Worm (Caenorhabditis elegans) whole organism, L2 larva: ENCODE measurements around the gene ZK892.3.

ENCODE experiments used
- C34F6.9 ChIP-seq: fragments of 150-350 bp; optimal IDR thresholded peaks from 2 replicates; lab custom pipeline; 2014; ENCODE audit warnings: missing biosample characterization, missing genetic modification characterization
- ZK546.5 ChIP-seq: sonication (generic microtip); optimal IDR thresholded peaks from 2 replicates; lab custom pipeline; 2017; ENCODE audit warnings: missing biosample characterization, missing genetic modification characterization
- ama-1 ChIP-seq: fragments of 150-350 bp; optimal IDR thresholded peaks from 2 replicates; lab custom pipeline; 2018; ENCODE audit warnings: inconsistent platforms
- ceh-16 ChIP-seq: fragments of 150-350 bp; optimal IDR thresholded peaks from 2 replicates; lab custom pipeline; 2014; ENCODE audit warnings: missing biosample characterization, missing genetic modification characterization
- egl-27 ChIP-seq: sonication (generic microtip); optimal IDR thresholded peaks from 3 replicates; lab custom pipeline; 2017; ENCODE audit warnings: missing biosample characterization, missing genetic modification reagents, missing genetic modification characterization
- nhr-11 ChIP-seq: fragments of 150-350 bp; optimal IDR thresholded peaks from 2 replicates; lab custom pipeline; 2014; ENCODE audit warnings: missing biosample characterization, missing genetic modification characterization
- nhr-129 ChIP-seq: fragments of 150-350 bp; optimal IDR thresholded peaks from 2 replicates; lab custom pipeline; 2014; ENCODE audit warnings: missing biosample characterization, missing genetic modification characterization
- nhr-23 ChIP-seq: fragments of 150-350 bp; optimal IDR thresholded peaks from 2 replicates; lab custom pipeline; 2014; ENCODE audit warnings: missing biosample characterization, missing genetic modification reagents, missing genetic modification characterization
- skn-1 ChIP-seq: sonication (generic microtip); optimal IDR thresholded peaks from 2 replicates; lab custom pipeline; 2017; ENCODE audit warnings: missing biosample characterization, missing genetic modification characterization
- zag-1 ChIP-seq: fragments of 150-350 bp; optimal IDR thresholded peaks from 2 replicates; lab custom pipeline; 2014; ENCODE audit warnings: missing biosample characterization, missing genetic modification characterization
- ztf-4 ChIP-seq: fragments of 150-350 bp; optimal IDR thresholded peaks from 2 replicates; lab custom pipeline; 2014; ENCODE audit warnings: missing biosample characterization, missing genetic modification characterization

DNA sequence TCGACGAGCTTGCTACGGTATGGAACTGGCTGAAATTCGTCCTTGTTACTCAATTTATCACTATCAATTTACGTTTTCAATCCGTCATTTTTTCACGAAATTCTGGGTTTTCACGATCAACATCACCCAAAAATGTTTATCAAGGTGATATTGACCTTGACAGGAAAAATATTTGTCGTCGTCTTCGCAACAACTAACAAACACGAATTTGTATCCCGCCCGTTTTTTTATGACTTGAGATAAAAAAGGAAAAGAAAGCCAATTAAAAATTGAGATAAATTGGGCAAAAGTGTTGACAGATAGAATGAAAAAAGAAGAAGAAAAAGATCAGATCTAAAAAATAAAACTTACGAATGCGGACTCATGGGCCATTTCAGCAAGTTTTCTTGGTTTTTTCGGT lies 9.3 kb downstream of the ZK892.3 start:
- TF ChIP-seq zag-1 (no peak), egl-27 (tag; lab: Kevin White, UChicago) (no peak), nhr-11 (tag; lab: Kevin White, UChicago) (no peak), C34F6.9 (tag; lab: Kevin White, UChicago) (no peak), ama-1 (no peak), ZK546.5 (tag; lab: Kevin White, UChicago) (no peak), ceh-16 (tag; lab: Kevin White, UChicago) (no peak), ztf-4 (tag; lab: Kevin White, UChicago) (no peak), skn-1 (tag; lab: Kevin White, UChicago) (no peak), nhr-129 (no peak), nhr-23 (tag; lab: Kevin White, UChicago) (no peak)
